Worm (Caenorhabditis elegans) whole organism, L4 larva: Measurements from ENCODE around the gene mlc-4.

ENCODE experiments used
- T26A8.4 ChIP-seq: fragments of 200-800 bp; sonication (Bioruptor generic); IDR thresholded peaks from 2 replicates; pipeline ENCODE4 v1.3.6; 2022; ENCODE audit warnings: missing genetic modification characterization, missing compliant biosample characterization
- dmd-6 ChIP-seq: fragments of 200-800 bp; sonication (Bioruptor generic); IDR thresholded peaks from 2 replicates; pipeline ENCODE4 v1.3.6; 2022; ENCODE audit warnings: missing genetic modification reagents, missing genetic modification characterization, missing compliant biosample characterization
- egl-27 ChIP-seq: sonication (generic microtip); optimal IDR thresholded peaks from 3 replicates; lab custom pipeline; 2017; ENCODE audit warnings: missing biosample characterization, missing genetic modification reagents, missing genetic modification characterization
- lin-1 ChIP-seq: fragments of 200-800 bp; sonication (Bioruptor generic); IDR thresholded peaks from 2 replicates; pipeline ENCODE4 v1.3.6; 2022; ENCODE audit warnings: missing genetic modification reagents, missing genetic modification characterization, missing compliant biosample characterization
- lin-39 ChIP-seq: fragments of 150-350 bp; optimal IDR thresholded peaks from 2 replicates; lab custom pipeline; 2014; ENCODE audit warnings: missing biosample characterization, missing genetic modification reagents, missing genetic modification characterization
- mep-1 ChIP-seq: fragments of 150-350 bp; sonication (generic microtip); optimal IDR thresholded peaks from 3 replicates; lab custom pipeline; 2014; ENCODE audit warnings: missing biosample characterization, missing genetic modification characterization
- nhr-76 ChIP-seq: fragments of 150-350 bp; optimal IDR thresholded peaks from 2 replicates; lab custom pipeline; 2014; ENCODE audit warnings: missing biosample characterization, missing genetic modification characterization

ce11 chrIII:3414412-3414811 is 20.8 kb upstream of the mlc-4 start:
- TF ChIP-seq lin-1 = no peak
- TF ChIP-seq egl-27 (tag; lab: Kevin White, UChicago) = no peak
- no peak for TF ChIP-seq nhr-76 (tag; lab: Kevin White, UChicago)
- TF ChIP-seq lin-39 (tag; lab: Kevin White, UChicago) = no peak
- TF ChIP-seq T26A8.4 (GFP tag; lab: Robert Waterston, UW) = no peak
- TF ChIP-seq mep-1 = no peak
- TF ChIP-seq dmd-6 (GFP tag; lab: Robert Waterston, UW) = no peak
